Worm (Caenorhabditis elegans): ENCODE results near the gene srab-13.

The srab-13 gene

DNA sequence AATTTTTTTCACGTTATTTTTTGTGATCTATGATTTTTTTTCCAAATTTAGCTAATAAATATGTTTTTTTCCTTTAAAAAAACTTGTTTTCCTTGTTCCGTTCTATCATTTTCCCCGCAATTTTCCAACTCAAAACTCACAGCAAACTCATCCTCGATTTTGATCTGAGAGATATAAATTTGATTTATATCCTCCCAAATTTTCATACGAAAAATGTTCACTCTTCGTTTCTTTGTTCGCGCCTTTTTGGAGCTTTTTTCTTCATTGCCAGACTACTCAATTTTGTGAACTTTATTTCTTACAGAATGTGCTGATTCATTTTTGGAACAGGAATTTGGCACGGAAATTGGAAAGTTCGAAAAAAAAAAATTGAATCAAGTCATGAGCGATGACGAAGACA lies 9.0 kb downstream of the srab-13 start, which contains the start of gene F59A7.14:
Gene F59A7.14 (plus strand): TSS at position 301 of the 400 bp plus-strand sequence.
- TF ChIP-seq F13C5.2 (tag; optimal IDR thresholded peaks at IDR 0.05) (no peak), ets-7 (tag; optimal IDR thresholded peaks at IDR 0.05) (no peak), sea-1 (GFP tag; conservative IDR thresholded peaks at IDR 0.05) (no peak), tbx-11 (GFP tag; IDR thresholded peaks at IDR 0.05) (no peak), tbx-37 (GFP tag; conservative IDR thresholded peaks at IDR 0.05) (no peak), hmbx-1 (tag; optimal IDR thresholded peaks at IDR 0.05) (no peak), flt-1 (GFP tag; IDR thresholded peaks at IDR 0.05) (no peak), pes-1 (GFP tag; IDR thresholded peaks at IDR 0.05) (no peak), scrt-1 (GFP tag; IDR thresholded peaks at IDR 0.05) (no peak), B0310.2 (tag; optimal IDR thresholded peaks at IDR 0.05) (no peak), hmg-4 (GFP tag; optimal IDR thresholded peaks at IDR 0.05) (no peak), ama-1 (optimal IDR thresholded peaks at IDR 0.05) (no peak), aly-1 (tag; optimal IDR thresholded peaks at IDR 0.05) (no peak), ceh-13 (GFP tag; optimal IDR thresholded peaks at IDR 0.05) (no peak), tra-4 (tag; optimal IDR thresholded peaks at IDR 0.05) (no peak), hnd-1 (tag; optimal IDR thresholded peaks at IDR 0.05) (no peak), ceh-36 (tag; optimal IDR thresholded peaks at IDR 0.05) (no peak)

DNA sequence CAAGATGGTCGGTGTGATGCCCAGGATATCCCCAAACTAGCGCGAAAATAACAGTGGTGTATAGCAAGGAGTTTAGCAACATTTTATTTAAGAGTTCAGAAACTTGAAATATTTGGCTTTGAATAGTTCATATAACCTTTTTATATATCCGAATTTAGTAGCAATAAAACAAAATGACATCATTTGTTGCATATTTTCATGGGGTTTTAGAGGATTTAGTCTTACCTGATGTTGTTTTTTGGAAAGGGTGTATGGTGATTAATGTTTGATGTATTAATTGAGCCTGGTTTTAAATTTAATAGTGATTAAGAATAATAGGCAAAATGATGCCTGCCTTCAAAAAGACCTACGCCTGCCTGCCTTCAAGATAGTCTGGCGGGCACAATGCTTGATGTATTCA lies 11.3 kb downstream of the srab-13 start, which contains the start of gene F59A7.2:
Gene F59A7.2 (minus strand): TSS at position 101 of the 400 bp plus-strand sequence.
- TF ChIP-seq tbx-11 (GFP tag; IDR thresholded peaks at IDR 0.05) (no peak), hmg-4 (GFP tag; optimal IDR thresholded peaks at IDR 0.05) (no peak), tbx-37 (GFP tag; conservative IDR thresholded peaks at IDR 0.05) (no peak), ama-1 (optimal IDR thresholded peaks at IDR 0.05) (no peak), flt-1 (GFP tag; IDR thresholded peaks at IDR 0.05) (no peak)

DNA sequence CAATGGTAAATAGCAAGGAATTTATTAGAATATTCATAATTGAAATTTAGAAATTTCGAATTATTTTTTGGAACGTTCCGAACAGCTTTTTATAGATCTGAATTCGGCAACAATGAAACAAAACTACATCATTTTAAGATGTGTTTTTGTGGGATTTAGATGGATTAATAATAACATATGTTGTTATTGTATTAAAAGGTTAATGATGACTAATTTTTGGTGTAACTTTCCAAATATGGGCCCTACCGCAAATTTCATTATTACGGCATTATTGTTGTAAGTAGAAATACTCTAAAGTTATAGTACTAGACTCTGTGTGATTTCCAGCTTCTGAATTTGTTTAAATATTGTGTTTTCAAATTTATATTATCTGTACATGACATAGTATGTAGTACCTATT lies 13.9 kb downstream of the srab-13 start, which contains the start of gene F59A7.11:
Gene F59A7.11 (minus strand): TSS at position 101 of the 400 bp plus-strand sequence.
- TF ChIP-seq sea-1 (GFP tag; conservative IDR thresholded peaks at IDR 0.05) (no peak), aly-1 (tag; optimal IDR thresholded peaks at IDR 0.05) (no peak), ets-7 (tag; optimal IDR thresholded peaks at IDR 0.05) (no peak), tbx-37 (GFP tag; conservative IDR thresholded peaks at IDR 0.05) (no peak), flt-1 (GFP tag; IDR thresholded peaks at IDR 0.05) (no peak), ceh-36 (tag; optimal IDR thresholded peaks at IDR 0.05) (no peak), B0310.2 (tag; optimal IDR thresholded peaks at IDR 0.05) (no peak), pes-1 (GFP tag; IDR thresholded peaks at IDR 0.05) (no peak)

DNA sequence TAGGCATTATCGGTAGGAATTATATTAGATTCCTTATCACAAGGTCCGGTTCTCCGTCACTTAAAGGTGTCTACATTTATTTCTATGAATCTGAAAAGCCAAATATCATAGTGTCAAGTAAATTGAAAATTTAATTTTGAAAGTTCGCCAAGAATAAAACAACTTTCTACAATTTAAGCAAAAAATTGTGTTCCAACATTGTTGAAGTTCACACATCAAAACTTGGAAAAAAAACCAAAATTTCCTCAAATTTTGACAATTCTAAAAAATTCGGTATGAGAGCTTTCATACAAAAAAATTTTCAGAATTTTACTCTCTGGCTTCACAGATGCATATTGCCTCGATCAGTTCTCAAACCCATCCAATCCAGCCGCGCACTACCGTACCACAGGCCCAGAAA lies 15.9 kb downstream of the srab-13 start, which contains the start of gene F59A7.7:
Gene F59A7.7 (plus strand): TSS at position 301 of the 400 bp plus-strand sequence.
- TF ChIP-seq scrt-1 (GFP tag; IDR thresholded peaks at IDR 0.05) (no peak), pes-1 (GFP tag; IDR thresholded peaks at IDR 0.05) (no peak), sea-1 (GFP tag; conservative IDR thresholded peaks at IDR 0.05) (no peak), ceh-36 (tag; optimal IDR thresholded peaks at IDR 0.05) (no peak), hnd-1 (tag; optimal IDR thresholded peaks at IDR 0.05) (no peak), flt-1 (GFP tag; IDR thresholded peaks at IDR 0.05) (no peak), F13C5.2 (tag; optimal IDR thresholded peaks at IDR 0.05) (no peak), tbx-37 (GFP tag; conservative IDR thresholded peaks at IDR 0.05) (no peak), ama-1 (optimal IDR thresholded peaks at IDR 0.05) (no peak), ets-7 (tag; optimal IDR thresholded peaks at IDR 0.05) (no peak), ceh-13 (GFP tag; optimal IDR thresholded peaks at IDR 0.05) (no peak), B0310.2 (tag; optimal IDR thresholded peaks at IDR 0.05) (no peak), tbx-11 (GFP tag; IDR thresholded peaks at IDR 0.05) (no peak), tra-4 (tag; optimal IDR thresholded peaks at IDR 0.05) (no peak), aly-1 (tag; optimal IDR thresholded peaks at IDR 0.05) (no peak), hmbx-1 (tag; optimal IDR thresholded peaks at IDR 0.05) (no peak), hmg-4 (GFP tag; optimal IDR thresholded peaks at IDR 0.05) (no peak)

DNA sequence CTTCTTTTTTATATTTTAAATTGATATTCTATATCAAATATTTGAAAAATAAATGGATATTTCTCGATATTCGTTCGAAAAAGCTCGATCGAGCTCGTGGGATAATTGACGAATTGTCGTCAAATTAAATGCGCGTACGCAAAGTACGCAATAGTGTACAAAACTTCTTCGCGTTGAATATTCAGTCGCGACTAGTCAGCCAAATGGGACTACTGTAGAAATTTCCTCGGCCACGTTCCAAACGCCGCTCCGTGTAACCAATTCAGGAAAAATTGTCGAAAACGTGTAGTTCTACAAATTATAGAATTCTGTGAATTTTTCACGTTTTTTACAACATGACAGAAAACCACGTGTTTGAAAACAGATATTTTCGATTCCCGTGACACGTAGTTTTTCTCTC lies 19.3 kb downstream of the srab-13 start:
- TF ChIP-seq sea-1 (GFP tag; conservative IDR thresholded peaks at IDR 0.05) (no peak), ets-7 (tag; optimal IDR thresholded peaks at IDR 0.05) (no peak), ama-1 (optimal IDR thresholded peaks at IDR 0.05) (no peak), ceh-36 (tag; optimal IDR thresholded peaks at IDR 0.05) (no peak), F13C5.2 (tag; optimal IDR thresholded peaks at IDR 0.05) (no peak), hnd-1 (tag; optimal IDR thresholded peaks at IDR 0.05) (no peak), B0310.2 (tag; optimal IDR thresholded peaks at IDR 0.05) (no peak), hmg-4 (GFP tag; optimal IDR thresholded peaks at IDR 0.05) (no peak), ceh-13 (GFP tag; optimal IDR thresholded peaks at IDR 0.05) (no peak), tbx-37 (GFP tag; conservative IDR thresholded peaks at IDR 0.05) (no peak), scrt-1 (GFP tag; IDR thresholded peaks at IDR 0.05) (no peak)

DNA sequence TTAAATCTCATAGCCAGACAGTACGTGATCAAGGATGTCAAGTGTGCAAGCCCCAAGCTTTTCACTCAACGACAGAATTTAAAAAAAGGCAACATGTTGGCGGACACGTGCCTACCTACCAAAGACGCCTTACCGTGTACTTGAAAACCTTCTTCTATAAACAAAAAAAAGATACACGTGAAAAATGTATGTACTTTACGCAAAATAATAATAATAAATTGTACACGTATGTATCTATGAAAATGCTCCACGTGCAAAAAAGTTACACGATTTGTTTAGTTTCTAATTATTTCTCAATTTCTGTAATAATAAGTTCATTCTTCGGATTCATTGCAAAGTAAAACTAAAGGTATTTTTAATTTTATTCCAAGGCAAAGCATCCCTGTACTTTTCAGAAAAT lies 23.0 kb downstream of the srab-13 start, which contains the start of gene cysl-4:
Gene cysl-4 (plus strand): TSS at position 301 of the 400 bp plus-strand sequence.
- TF ChIP-seq ama-1 (optimal IDR thresholded peaks at IDR 0.05) (no peak), hnd-1 (tag; optimal IDR thresholded peaks at IDR 0.05) (no peak), tra-4 (tag; optimal IDR thresholded peaks at IDR 0.05) (no peak), hmbx-1 (tag; optimal IDR thresholded peaks at IDR 0.05) (no peak), hmg-4 (GFP tag; optimal IDR thresholded peaks at IDR 0.05) (no peak), sea-1 (GFP tag; conservative IDR thresholded peaks at IDR 0.05) (no peak), ceh-36 (tag; optimal IDR thresholded peaks at IDR 0.05) (no peak), aly-1 (tag; optimal IDR thresholded peaks at IDR 0.05) (no peak), scrt-1 (GFP tag; IDR thresholded peaks at IDR 0.05) (no peak), tbx-37 (GFP tag; conservative IDR thresholded peaks at IDR 0.05) (no peak), F13C5.2 (tag; optimal IDR thresholded peaks at IDR 0.05) (no peak)

DNA sequence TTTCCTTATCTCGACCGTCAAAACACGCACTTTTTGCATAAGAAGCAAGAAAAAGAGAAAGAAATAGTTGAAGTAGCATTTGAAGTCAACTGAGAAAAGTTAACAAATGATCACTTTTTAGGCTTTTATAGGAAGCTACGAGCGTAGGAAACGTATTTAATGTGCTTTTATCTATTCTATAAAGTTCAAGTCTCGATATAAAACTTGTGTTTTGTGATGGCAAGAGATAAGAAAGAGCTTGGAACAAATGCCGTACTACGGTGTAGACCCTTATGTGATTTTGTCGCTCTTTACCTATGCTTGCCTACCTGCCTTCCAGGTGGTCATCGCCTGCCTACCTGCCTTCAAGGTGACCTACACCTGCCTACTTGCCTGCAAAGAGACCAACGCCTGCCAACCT lies 23.5 kb downstream of the srab-13 start, which contains the start of gene clec-206:
Gene clec-206 (minus strand): TSS at position 101 of the 400 bp plus-strand sequence.
- TF ChIP-seq ceh-36 (tag; optimal IDR thresholded peaks at IDR 0.05) (no peak), F13C5.2 (tag; optimal IDR thresholded peaks at IDR 0.05) (no peak), tra-4 (tag; optimal IDR thresholded peaks at IDR 0.05) (no peak), ets-7 (tag; optimal IDR thresholded peaks at IDR 0.05) (no peak), hmbx-1 (tag; optimal IDR thresholded peaks at IDR 0.05) (no peak), ama-1 (optimal IDR thresholded peaks at IDR 0.05) (no peak)
